Fruit fly (Drosophila melanogaster) whole organism, adult: ENCODE data around the gene CG14518.

ENCODE experiments used
- CG11617 ChIP-seq: fragments of 200-800 bp; sonication (Bioruptor generic); optimal IDR thresholded peaks from 2 replicates; lab custom pipeline; 2017; ENCODE audit warnings: mild to moderate bottlenecking, missing biosample characterization, missing genetic modification reagents, missing genetic modification characterization
- CG12768 ChIP-seq: fragments of 200-800 bp; sonication (Bioruptor generic); optimal IDR thresholded peaks from 2 replicates; lab custom pipeline; 2017; ENCODE audit warnings: missing biosample characterization, missing genetic modification characterization, mild to moderate bottlenecking, moderate library complexity, missing genetic modification reagents
- CG14711 ChIP-seq: fragments of 200-800 bp; sonication (Bioruptor generic); optimal IDR thresholded peaks from 2 replicates; lab custom pipeline; 2018; ENCODE audit warnings: missing biosample characterization, mild to moderate bottlenecking, missing genetic modification characterization, moderate library complexity
- CG1620 ChIP-seq: fragments of 200-800 bp; sonication (Bioruptor generic); optimal IDR thresholded peaks from 2 replicates; lab custom pipeline; 2016; ENCODE audit warnings: missing biosample characterization, missing genetic modification characterization
- CG33017 ChIP-seq: fragments of 200-800 bp; sonication (Bioruptor generic); optimal IDR thresholded peaks from 2 replicates; lab custom pipeline; 2018; ENCODE audit warnings: missing biosample characterization, mild to moderate bottlenecking, missing genetic modification characterization, moderate library complexity
- CG5204 ChIP-seq: fragments of 200-800 bp; sonication (Bioruptor generic); optimal IDR thresholded peaks from 2 replicates; lab custom pipeline; 2016; ENCODE audit warnings: missing biosample characterization, missing genetic modification characterization
- CG7045 ChIP-seq: fragments of 200-800 bp; sonication (Bioruptor generic); optimal IDR thresholded peaks from 2 replicates; lab custom pipeline; 2017; ENCODE audit warnings: missing biosample characterization, mild to moderate bottlenecking, missing genetic modification characterization
- CG7101 ChIP-seq: fragments of 200-800 bp; sonication (Bioruptor generic); optimal IDR thresholded peaks from 2 replicates; lab custom pipeline; 2018; ENCODE audit warnings: missing biosample characterization, mild to moderate bottlenecking, missing genetic modification characterization, moderate library complexity
- Clk ChIP-seq: fragments of 200-800 bp; sonication (Bioruptor generic); optimal IDR thresholded peaks from 2 replicates; lab custom pipeline; 2017; ENCODE audit warnings: missing biosample characterization, missing genetic modification characterization
- Crg-1 ChIP-seq: fragments of 200-800 bp; sonication (Bioruptor generic); optimal IDR thresholded peaks from 2 replicates; lab custom pipeline; 2016; ENCODE audit warnings: missing biosample characterization, missing genetic modification characterization
- Hr96 ChIP-seq: fragments of 200-800 bp; sonication (Bioruptor generic); optimal IDR thresholded peaks from 2 replicates; lab custom pipeline; 2016; ENCODE audit warnings: missing biosample characterization, missing genetic modification characterization
- Mnt ChIP-seq: fragments of 200-800 bp; sonication (Bioruptor generic); optimal IDR thresholded peaks from 2 replicates; lab custom pipeline; 2016; ENCODE audit warnings: missing biosample characterization, mild to moderate bottlenecking, missing genetic modification characterization
- cic ChIP-seq: fragments of 200-800 bp; sonication (Bioruptor generic); optimal IDR thresholded peaks from 2 replicates; lab custom pipeline; 2017; ENCODE audit warnings: missing biosample characterization, mild to moderate bottlenecking, missing genetic modification characterization, moderate library complexity
- cnc ChIP-seq, 2 experiments: fragments of >200 bp; optimal IDR thresholded peaks; 2 replicates each; lab custom pipeline; 2017
- kay ChIP-seq: fragments of 200-800 bp; sonication (Bioruptor generic); peaks from one replicate; lab custom pipeline; 2016; ENCODE audit warnings: missing biosample characterization, missing genetic modification characterization, borderline replicate concordance
- ovo ChIP-seq: fragments of 200-800 bp; sonication (Bioruptor generic); optimal IDR thresholded peaks from 2 replicates; lab custom pipeline; 2016; ENCODE audit warnings: missing biosample characterization, missing genetic modification characterization
- pad ChIP-seq: fragments of 200-800 bp; sonication (Bioruptor generic); optimal IDR thresholded peaks from 3 replicates; lab custom pipeline; 2017; ENCODE audit warnings: missing biosample characterization, missing genetic modification characterization, mild to moderate bottlenecking, moderate library complexity, missing genetic modification reagents
- tj ChIP-seq: fragments of 200-800 bp; sonication (Bioruptor generic); optimal IDR thresholded peaks from 3 replicates; lab custom pipeline; 2017; ENCODE audit warnings: missing biosample characterization, mild to moderate bottlenecking, missing genetic modification characterization, moderate library complexity
- toe ChIP-seq: fragments of 200-800 bp; sonication (Bioruptor generic); optimal IDR thresholded peaks from 2 replicates; lab custom pipeline; 2016; ENCODE audit warnings: missing biosample characterization, missing genetic modification characterization

The CG14518 gene

DNA sequence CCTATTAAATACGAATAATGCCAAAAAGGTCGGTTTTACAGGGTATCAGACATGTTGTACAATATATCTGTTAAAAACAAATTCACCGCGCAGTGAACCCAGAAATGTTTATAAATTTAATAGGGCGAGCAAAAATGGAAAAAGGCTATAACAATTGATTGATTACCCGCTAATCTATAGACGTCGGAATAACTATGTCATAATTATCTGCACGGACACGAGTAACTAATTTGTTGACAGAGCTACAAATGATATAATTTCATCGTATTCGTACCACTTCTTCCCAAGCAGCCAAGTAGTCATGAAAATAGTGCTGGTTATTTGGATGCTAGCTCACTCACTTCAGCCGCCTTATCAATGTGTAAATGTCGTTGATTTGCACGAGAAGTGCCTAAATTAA lies at the start of gene CG14518:
TSS of gene CG14518 (plus strand) at position 301 of the 400 bp plus-strand sequence.
- TF ChIP-seq CG11617 (GFP tag; lab: Kevin White, UChicago), result no peak
- no peak for TF ChIP-seq pad (GFP tag; lab: Kevin White, UChicago)
- no peak for TF ChIP-seq CG5204
- no peak for TF ChIP-seq Crg-1 (GFP tag; lab: Kevin White, UChicago)
- no peak for TF ChIP-seq cnc (optimal IDR thresholded peaks at IDR 0.05; lab: Kevin White, UChicago)
- no peak for TF ChIP-seq tj (GFP tag; lab: Kevin White, UChicago)
- TF ChIP-seq CG12768, result no peak
- TF ChIP-seq CG7101 (tag; lab: Kevin White, UChicago), result no peak
- TF ChIP-seq Clk (GFP tag; lab: Kevin White, UChicago), result no peak
- no peak for TF ChIP-seq CG1620 (GFP tag; lab: Kevin White, UChicago)
- TF ChIP-seq kay (GFP tag; lab: Kevin White, UChicago), result no peak
- no peak for TF ChIP-seq ovo (GFP tag; lab: Kevin White, UChicago)
- TF ChIP-seq CG33017 (tag; lab: Kevin White, UChicago), result no peak
- TF ChIP-seq toe (GFP tag; lab: Kevin White, UChicago), result no peak
- no peak for TF ChIP-seq CG7045 (GFP tag; lab: Kevin White, UChicago)
- TF ChIP-seq cic (GFP tag; lab: Kevin White, UChicago), result no peak
- no peak for TF ChIP-seq CG14711 (tag; lab: Kevin White, UChicago)

DNA sequence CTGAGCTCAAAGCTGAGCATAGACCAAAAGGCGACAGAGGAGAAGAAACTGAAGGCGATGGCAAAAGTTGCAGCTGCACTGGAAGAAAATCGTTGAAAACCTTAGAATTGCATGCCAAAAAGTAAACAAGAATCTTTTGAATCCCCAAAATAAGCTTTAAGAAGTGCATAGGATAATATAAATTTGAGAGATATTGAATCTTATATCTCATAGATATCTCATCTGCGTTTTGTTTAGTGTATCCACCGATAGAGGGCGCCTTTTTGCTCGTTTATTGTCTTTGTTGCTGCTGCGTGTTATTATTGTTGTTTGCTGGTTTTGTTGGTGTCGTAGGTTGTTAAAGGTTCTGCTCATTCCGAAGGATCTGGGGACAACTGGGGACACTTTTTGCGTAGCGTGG lies 38.9 kb upstream of the CG14518 start:
- no peak for TF ChIP-seq CG5204
- TF ChIP-seq Clk (GFP tag; lab: Kevin White, UChicago), result no peak
- no peak for TF ChIP-seq ovo (GFP tag; lab: Kevin White, UChicago)

DNA sequence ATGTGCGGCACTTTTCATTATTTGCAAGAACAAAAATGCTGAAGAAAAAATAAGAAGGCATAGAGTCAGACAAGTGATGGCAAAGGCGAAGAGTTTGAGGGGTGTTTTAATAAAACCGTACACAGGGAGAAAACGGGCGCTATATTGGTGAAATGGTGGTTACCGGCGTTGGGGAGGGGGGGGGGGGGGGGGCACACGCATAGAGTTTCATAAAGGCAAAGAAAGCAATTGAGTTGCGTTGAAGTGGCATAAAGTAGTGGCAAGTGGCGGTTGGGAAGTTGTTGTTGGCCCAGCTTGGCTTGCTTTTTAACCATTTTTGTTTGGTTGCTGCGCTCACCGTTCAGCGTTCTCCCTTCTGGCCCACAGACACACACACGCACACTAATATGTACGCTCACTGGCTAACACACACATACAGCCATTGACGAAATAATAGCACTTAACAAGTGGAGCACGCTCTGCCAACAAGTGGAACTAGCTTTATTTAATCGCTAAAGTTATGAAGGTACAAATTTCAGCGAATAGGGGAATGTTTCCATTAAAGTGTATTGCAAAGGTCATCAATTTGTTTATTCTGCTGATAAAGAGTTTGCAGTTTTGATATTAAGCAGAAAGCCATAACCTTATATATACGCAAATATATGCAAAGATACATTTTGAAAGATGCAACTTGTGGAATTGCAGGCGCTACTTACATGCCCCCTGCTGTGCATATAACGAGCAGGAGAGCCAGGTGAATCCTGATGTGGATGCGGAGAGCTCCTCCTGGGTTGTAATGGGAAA lies 37.0 kb upstream of the CG14518 start:
- TF ChIP-seq CG14711 (tag; lab: Kevin White, UChicago) (no peak), Clk (GFP tag; lab: Kevin White, UChicago) (no peak), CG33017 (tag; lab: Kevin White, UChicago) (no peak), Mnt (GFP tag; lab: Kevin White, UChicago) (no peak), ovo (GFP tag; lab: Kevin White, UChicago) (no peak), kay (GFP tag; lab: Kevin White, UChicago) (no peak), tj (GFP tag; lab: Kevin White, UChicago) (no peak), cic (GFP tag; lab: Kevin White, UChicago) (no peak), CG5204 (no peak), CG12768 (no peak), cnc (optimal IDR thresholded peaks at IDR 0.05; lab: Kevin White, UChicago) (no peak), CG7045 (GFP tag; lab: Kevin White, UChicago) (no peak), toe (GFP tag; lab: Kevin White, UChicago) (no peak)

DNA sequence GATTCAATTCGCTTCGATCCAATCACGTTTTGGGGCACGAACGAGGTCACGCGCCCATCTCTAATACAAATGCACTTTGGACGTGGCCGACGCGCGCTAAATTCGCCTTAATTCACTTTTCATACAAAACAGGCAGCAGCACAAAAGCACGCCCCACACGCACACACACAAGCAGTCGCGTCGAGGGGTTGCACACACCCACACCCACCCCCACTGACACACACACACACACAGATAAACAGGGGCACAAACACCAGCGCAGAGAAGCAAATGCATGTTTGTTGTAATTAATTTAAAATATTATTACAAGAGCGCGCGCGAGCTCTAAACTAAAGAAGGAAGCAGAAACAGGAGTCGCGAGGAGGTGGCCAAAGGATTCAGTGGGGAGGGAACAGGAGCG lies 35.4 kb upstream of the CG14518 start:
- TF ChIP-seq tj (GFP tag; lab: Kevin White, UChicago), result no peak

DNA sequence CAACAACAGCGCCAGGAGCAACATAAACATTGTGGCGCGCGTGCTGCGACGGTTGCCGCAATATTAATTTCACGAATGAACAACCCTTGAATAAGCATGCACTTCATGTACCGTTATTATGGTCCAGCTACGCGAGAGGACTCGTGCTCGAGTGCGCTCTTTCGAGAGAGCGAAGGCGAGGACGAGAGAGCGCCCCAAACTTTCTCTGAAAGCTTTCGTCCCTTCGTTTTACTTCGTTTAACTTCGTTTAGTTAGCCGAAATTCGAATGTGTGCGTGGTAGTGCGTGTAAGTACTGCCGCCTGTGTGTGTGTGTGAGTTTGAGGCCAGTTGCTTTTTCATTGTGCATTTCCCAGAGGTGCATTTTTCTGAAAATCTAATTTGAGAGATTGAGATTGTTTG lies 34.1 kb upstream of the CG14518 start:
- TF ChIP-seq cnc (optimal IDR thresholded peaks at IDR 0.05; lab: Kevin White, UChicago), result no peak

DNA sequence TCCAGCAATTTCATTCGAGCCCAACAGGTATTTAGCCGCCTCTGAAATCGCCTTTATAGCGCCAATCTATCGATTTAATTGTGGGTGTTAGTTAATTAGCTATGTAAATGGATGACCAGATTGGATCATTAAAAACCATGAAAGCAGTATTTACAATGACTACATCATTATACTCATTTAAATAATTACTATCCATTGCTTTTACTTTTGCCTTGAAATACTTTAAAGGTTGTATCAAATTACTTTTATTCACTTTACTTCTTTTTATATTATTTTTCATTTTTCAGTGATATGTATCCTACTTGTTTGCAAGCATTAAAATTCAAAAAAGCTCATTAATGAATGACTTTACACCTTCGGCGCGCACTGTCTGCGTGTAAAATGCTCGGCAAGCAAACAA lies 25.8 kb upstream of the CG14518 start:
- no peak for TF ChIP-seq CG7101 (tag; lab: Kevin White, UChicago)
- TF ChIP-seq Hr96 (GFP tag; lab: Kevin White, UChicago), result no peak
- TF ChIP-seq cnc (optimal IDR thresholded peaks at IDR 0.05; lab: Kevin White, UChicago), result no peak
- TF ChIP-seq CG1620 (GFP tag; lab: Kevin White, UChicago), result no peak

DNA sequence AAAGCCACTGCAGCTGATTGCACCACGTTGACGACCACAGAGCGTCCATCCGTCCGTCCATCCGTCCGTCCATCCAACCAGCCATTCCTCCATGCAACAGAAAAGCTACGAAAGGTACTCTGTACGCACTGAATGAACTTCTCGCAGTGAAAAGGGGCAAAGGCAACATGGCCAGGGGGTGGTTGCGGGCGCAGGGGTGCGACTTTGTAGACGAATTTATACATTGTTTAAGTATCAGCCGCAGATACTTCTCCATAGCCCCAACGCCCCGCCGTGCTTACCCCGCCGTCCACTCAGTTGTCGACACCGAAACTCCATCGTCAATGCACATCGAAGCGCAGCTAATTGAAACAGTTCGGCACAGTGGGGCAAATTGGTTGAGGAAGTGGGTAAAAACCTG lies 24.8 kb upstream of the CG14518 start:
- TF ChIP-seq pad (GFP tag; lab: Kevin White, UChicago), result no peak
- TF ChIP-seq cnc (optimal IDR thresholded peaks at IDR 0.05; lab: Kevin White, UChicago), result no peak
- no peak for TF ChIP-seq CG5204
- no peak for TF ChIP-seq CG7045 (GFP tag; lab: Kevin White, UChicago)
- no peak for TF ChIP-seq cic (GFP tag; lab: Kevin White, UChicago)
- no peak for TF ChIP-seq CG11617 (GFP tag; lab: Kevin White, UChicago)
- no peak for TF ChIP-seq CG7101 (tag; lab: Kevin White, UChicago)
- TF ChIP-seq Hr96 (GFP tag; lab: Kevin White, UChicago), result no peak
- TF ChIP-seq kay (GFP tag; lab: Kevin White, UChicago), result no peak
- TF ChIP-seq Crg-1 (GFP tag; lab: Kevin White, UChicago), result no peak
- TF ChIP-seq CG1620 (GFP tag; lab: Kevin White, UChicago), result no peak
